Fruit fly (Drosophila melanogaster): ENCODE data around the gene GlcAT-I.
A peak's percentile ranks its signal among the peaks of the same experiment; 100 is the strongest.

Gene GlcAT-I

DNA sequence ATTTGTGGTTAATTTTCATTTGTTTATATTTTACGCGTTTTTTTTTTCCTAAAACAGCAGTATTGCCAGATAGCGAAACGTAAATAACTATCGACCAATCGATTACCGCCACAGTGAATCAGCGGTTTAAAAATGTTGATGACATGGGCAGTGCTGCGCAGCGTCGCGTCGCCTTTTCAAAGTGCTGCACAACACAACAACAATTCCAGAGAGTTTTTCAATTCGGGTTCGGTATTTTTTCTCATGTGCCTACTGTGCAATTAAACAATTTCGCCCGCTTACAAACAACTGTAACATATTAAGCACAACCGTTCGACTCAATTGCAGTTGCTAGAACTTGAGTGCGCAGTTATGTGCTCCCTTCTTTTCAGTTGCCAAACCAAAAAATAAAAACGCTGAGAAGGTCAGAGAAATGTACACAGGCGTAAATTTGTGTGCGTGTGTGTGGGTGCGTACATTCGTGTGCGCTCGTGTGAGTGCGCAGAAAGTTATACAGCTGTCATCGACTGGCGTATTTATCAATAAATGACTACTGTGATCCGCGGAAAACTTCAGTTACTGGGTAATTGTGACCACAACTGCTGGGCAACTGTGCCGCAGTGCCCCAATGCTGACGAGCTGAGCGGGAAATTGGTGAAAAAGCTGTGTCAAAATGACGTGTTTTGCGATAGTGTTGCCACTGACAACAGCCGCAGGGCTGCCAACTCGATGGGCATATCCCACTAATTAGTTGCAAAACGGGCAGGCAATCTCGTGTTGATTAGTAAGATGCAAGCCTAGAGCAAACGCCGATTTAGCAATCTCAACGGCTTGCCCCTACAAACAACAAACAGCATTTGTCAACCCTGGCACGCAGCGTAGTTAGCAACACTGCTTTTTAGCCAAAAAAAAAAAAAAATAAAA, 13.9 kb upstream of the GlcAT-I start, which contains the start of the genes tyf and Tip60 (continued):
- TF ChIP-seq p53 (GFP tag; optimal IDR thresholded peaks at IDR 0.05) (no peak), CG1602 (GFP tag; optimal IDR thresholded peaks at IDR 0.05) (no peak), ftz-f1 (GFP tag; optimal IDR thresholded peaks at IDR 0.05) (peak; percentile 51), Dll (GFP tag; IDR thresholded peaks at IDR 0.05; ENCODE audit: partially characterized antibody) (peak; percentile 51; the same call in 3 of the 4 replicates), Doc2 (GFP tag; IDR thresholded peaks at IDR 0.05) (no peak), CG11247 (GFP tag; IDR thresholded peaks at IDR 0.05) (no peak), CG6272 (GFP tag; IDR thresholded peaks at IDR 0.05) (0 out of 2 replicates have a peak, but pooled peaks have one; percentile 22), prd (optimal IDR thresholded peaks at IDR 0.05) (no peak), prd (GFP tag; IDR thresholded peaks at IDR 0.05) (no peak), CG15269 (tag; optimal IDR thresholded peaks at IDR 0.05) (no peak), NC2β (GFP tag; optimal IDR thresholded peaks at IDR 0.05) (no peak), CG17568 (GFP tag; optimal IDR thresholded peaks at IDR 0.05) (no peak), tna (GFP tag; IDR thresholded peaks at IDR 0.05; ENCODE audit: partially characterized antibody) (no peak; the same call in 1 of the 2 replicates), CG7745 (tag; optimal IDR thresholded peaks at IDR 0.05) (no peak), NFAT (GFP tag; IDR thresholded peaks at IDR 0.05) (peak; percentile 29; the same call in 1 of the 2 replicates), Lhr (GFP tag; optimal IDR thresholded peaks at IDR 0.05) (no peak), Drgx (GFP tag; IDR thresholded peaks at IDR 0.05) (no peak), ab (GFP tag; optimal IDR thresholded peaks at IDR 0.05) (no peak), exex (tag; optimal IDR thresholded peaks at IDR 0.05) (peak; percentile 68), sna (GFP tag; IDR thresholded peaks at IDR 0.05; ENCODE audit: partially characterized antibody) (0 out of 2 replicates have a peak, but pooled peaks have one; percentile 27), bsh (GFP tag; optimal IDR thresholded peaks at IDR 0.05) (no peak), CG15514 (GFP tag; optimal IDR thresholded peaks at IDR 0.05) (peak; percentile 45), CG1024 (GFP tag; IDR thresholded peaks at IDR 0.05) (no peak), Blimp-1 (GFP tag; optimal IDR thresholded peaks at IDR 0.05) (no peak), Med (GFP tag) (peak; percentile 78), br (optimal IDR thresholded peaks at IDR 0.05) (no peak), CG5245 (GFP tag; optimal IDR thresholded peaks at IDR 0.05) (no peak), CG17912 (GFP tag; optimal IDR thresholded peaks at IDR 0.05) (no peak), CG7928 (GFP tag; optimal IDR thresholded peaks at IDR 0.05) (no peak), CG31224 (GFP tag; IDR thresholded peaks at IDR 0.05) (no peak), CG17186 (GFP tag; optimal IDR thresholded peaks at IDR 0.05) (peak; percentile 41), ash1 (GFP tag; optimal IDR thresholded peaks at IDR 0.05) (no peak), CG13287 (GFP tag; IDR thresholded peaks at IDR 0.05; ENCODE audit: partially characterized antibody) (peak; percentile 52), Dad (GFP tag; optimal IDR thresholded peaks at IDR 0.05) (no peak), en (GFP tag; optimal IDR thresholded peaks at IDR 0.05) (no peak), CG18476 (GFP tag; optimal IDR thresholded peaks at IDR 0.05) (no peak), CG12236 (GFP tag; optimal IDR thresholded peaks at IDR 0.05) (no peak), CG6765 (GFP tag; optimal IDR thresholded peaks at IDR 0.05) (no peak), CG13296 (GFP tag; optimal IDR thresholded peaks at IDR 0.05) (no peak), Awh (GFP tag; IDR thresholded peaks at IDR 0.05) (no peak), bcd (GFP tag; optimal IDR thresholded peaks at IDR 0.05) (no peak), fd102C (GFP tag; optimal IDR thresholded peaks at IDR 0.05) (no peak), ssp (GFP tag; IDR thresholded peaks at IDR 0.05) (no peak), Rx (GFP tag; IDR thresholded peaks at IDR 0.05) (no peak), lola (GFP tag; optimal IDR thresholded peaks at IDR 0.05) (no peak), maf-S (GFP tag; optimal IDR thresholded peaks at IDR 0.05) (peak; percentile 27), CG2202 (tag; optimal IDR thresholded peaks at IDR 0.05) (no peak), CG2712 (tag; optimal IDR thresholded peaks at IDR 0.05) (no peak), CG7839 (tag; optimal IDR thresholded peaks at IDR 0.05) (no peak)
